Worm (Caenorhabditis elegans) whole organism, late embryonic: Measurements from ENCODE around the gene F45D3.2.

Source experiments
- C08G9.2 ChIP-seq: sonication (generic microtip); optimal IDR thresholded peaks from 2 replicates; lab custom pipeline; 2016; ENCODE audit warnings: mild to moderate bottlenecking, missing genetic modification characterization, moderate library complexity, missing compliant biosample characterization
- ama-1 ChIP-seq: fragments of 150-350 bp; optimal IDR thresholded peaks from 2 replicates; lab custom pipeline; 2014
- ceh-19 ChIP-seq: fragments of 200-800 bp; sonication (Bioruptor generic); optimal IDR thresholded peaks from 2 replicates; lab custom pipeline; 2018; ENCODE audit warnings: mild to moderate bottlenecking, missing genetic modification characterization, missing compliant biosample characterization
- fkh-10 ChIP-seq: fragments of 150-350 bp; optimal IDR thresholded peaks from 2 replicates; lab custom pipeline; 2014; ENCODE audit warnings: missing biosample characterization, missing genetic modification reagents, missing genetic modification characterization
- hlh-30 ChIP-seq: sonication (generic microtip); optimal IDR thresholded peaks from 2 replicates; lab custom pipeline; 2017; ENCODE audit warnings: antibody characterized with exemption, missing genetic modification characterization, missing compliant biosample characterization; ENCODE audit not compliant: insufficient read depth
- lin-11 ChIP-seq: fragments of 200-800 bp; sonication (Bioruptor generic); optimal IDR thresholded peaks from 2 replicates; lab custom pipeline; 2018; ENCODE audit warnings: mild to moderate bottlenecking, missing genetic modification characterization, missing compliant biosample characterization
- pqm-1 ChIP-seq: sonication (generic microtip); optimal IDR thresholded peaks from 2 replicates; lab custom pipeline; 2016; ENCODE audit warnings: missing genetic modification characterization, missing compliant biosample characterization
- rnt-1 ChIP-seq: sonication (generic microtip); optimal IDR thresholded peaks from 2 replicates; lab custom pipeline; 2016; ENCODE audit warnings: missing genetic modification characterization, missing compliant biosample characterization
- unc-86 ChIP-seq: sonication (generic microtip); optimal IDR thresholded peaks from 2 replicates; lab custom pipeline; 2016; ENCODE audit warnings: missing genetic modification characterization, missing compliant biosample characterization

DNA sequence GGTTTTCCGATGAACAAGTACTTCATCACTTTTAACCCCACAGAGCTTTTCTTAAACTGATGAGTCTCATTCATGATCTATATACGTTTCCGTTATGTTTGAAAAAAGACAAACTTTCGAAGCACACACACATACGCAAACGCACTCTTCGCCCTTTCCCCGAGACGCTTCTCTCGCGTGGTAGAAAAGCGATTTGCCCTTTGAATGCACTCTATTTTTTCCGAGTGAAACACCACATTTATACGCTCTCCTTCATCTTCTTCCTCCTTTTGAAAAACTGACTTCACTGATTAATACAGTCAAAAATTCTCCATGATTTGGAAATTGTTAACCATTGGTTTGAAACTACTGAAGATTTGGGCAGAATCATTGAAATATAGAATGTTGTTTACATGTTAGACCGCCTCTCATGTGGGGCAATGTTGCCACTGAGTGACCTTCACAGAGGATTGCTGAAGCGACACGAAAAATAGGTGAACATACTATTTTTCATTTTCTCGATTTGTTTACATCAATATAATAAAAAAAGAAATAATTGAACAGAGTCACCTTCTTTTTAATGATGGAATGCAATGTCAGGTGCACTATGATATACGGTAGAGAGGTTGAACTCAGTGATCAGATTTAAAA lies 4.3 kb upstream of the F45D3.2 start:
- TF ChIP-seq lin-11 (no peak), unc-86 (no peak), pqm-1 (tag; lab: Kevin White, UChicago) (no peak), ama-1 (no peak), rnt-1 (tag; lab: Kevin White, UChicago) (no peak), hlh-30 (tag; lab: Kevin White, UChicago) (no peak), ceh-19 (no peak), C08G9.2 (tag; lab: Kevin White, UChicago) (no peak), fkh-10 (GFP tag; lab: Kevin White, UChicago) (no peak)
